Worm (Caenorhabditis elegans) whole organism, L2 larva: ENCODE data around the gene Y46H3D.1.

Experiments
- lin-39 ChIP-seq: fragments of 150-350 bp; optimal IDR thresholded peaks from 2 replicates; lab custom pipeline; 2014; ENCODE audit warnings: missing biosample characterization, missing genetic modification reagents, missing genetic modification characterization
- mdl-1 ChIP-seq, 2 experiments: fragments of 150-350 bp in 1 of 2; sonication (generic microtip) in 1 of 2; optimal IDR thresholded peaks; 2 replicates each; lab custom pipeline; 2017; ENCODE audit warnings: missing biosample characterization in 2 of 2, missing genetic modification characterization in 2 of 2

DNA sequence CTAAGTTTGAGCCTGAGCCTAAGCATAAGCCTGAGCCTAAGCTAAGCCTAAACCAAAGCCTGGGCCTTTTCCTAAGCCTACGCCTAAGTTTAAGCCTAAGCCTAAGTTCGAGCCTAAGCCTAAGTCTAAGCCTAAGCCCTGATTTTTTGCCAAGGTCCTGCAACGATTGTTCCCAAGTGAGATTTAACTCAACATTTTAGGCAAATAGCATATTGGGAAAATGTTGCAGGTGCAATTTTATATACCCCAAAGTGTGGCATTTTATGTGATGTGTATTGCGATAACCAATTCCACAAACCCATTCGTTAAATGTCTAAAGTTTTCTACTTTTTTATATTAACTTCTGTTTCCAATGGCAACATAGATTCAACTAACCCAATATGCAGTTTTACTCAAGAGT, 20.0 kb downstream of the Y46H3D.1 start, which contains the start of gene irld-40:
- TF ChIP-seq lin-39 (tag; lab: Kevin White, UChicago) (no peak), mdl-1 (tag; optimal IDR thresholded peaks at IDR 0.05; lab: Kevin White, UChicago) (no peak)
